Fruit fly (Drosophila melanogaster): ENCODE data around the gene CG11360.

DNA sequence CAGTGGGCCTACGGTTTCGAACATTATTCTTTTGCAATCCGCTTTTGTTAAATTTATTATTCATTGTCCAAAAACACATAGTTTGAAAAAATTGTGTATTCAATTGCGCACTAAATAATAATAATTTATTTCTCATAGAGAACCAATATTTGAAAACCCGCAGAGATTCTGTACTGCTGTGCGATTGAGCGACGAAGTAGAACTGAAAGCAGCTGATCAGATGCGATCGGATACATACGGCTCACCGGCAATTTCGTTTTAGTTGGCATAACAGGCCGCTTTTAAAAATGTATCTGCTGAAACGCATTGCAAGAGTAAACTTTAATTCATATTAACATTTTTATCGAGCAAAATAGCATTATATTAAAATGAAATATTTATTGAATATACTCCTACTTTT lies 24.9 kb downstream of the CG11360 start, which contains the start of gene myo:
- TF ChIP-seq CTCF (optimal IDR thresholded peaks at IDR 0.05) = no peak
- TF ChIP-seq CG8478 (optimal IDR thresholded peaks at IDR 0.05) = no peak
